Fruit fly (Drosophila melanogaster) whole organism, embryonic: Measurements from ENCODE around the gene Ntf-2.

ENCODE experiments used
- Abd-B ChIP-seq: fragments of 200-800 bp; sonication (Bioruptor generic); optimal IDR thresholded peaks from 2 replicates; lab custom pipeline; 2018; ENCODE audit warnings: missing biosample characterization, mild to moderate bottlenecking, missing genetic modification characterization, moderate library complexity
- Awh ChIP-seq: fragments of 200-800 bp; sonication (Bioruptor generic); IDR thresholded peaks from 2 replicates; pipeline ENCODE4, ENCODE4 v1.3.6; 2022; ENCODE audit warnings: missing biosample characterization, missing genetic modification characterization
- Bdp1 ChIP-seq: fragments of 200-800 bp; sonication (Bioruptor generic); optimal IDR thresholded peaks from 3 replicates; lab custom pipeline; 2016; ENCODE audit warnings: missing biosample characterization, missing genetic modification characterization
- CG11504 ChIP-seq: fragments of 200-800 bp; sonication (Bioruptor generic); optimal IDR thresholded peaks from 3 replicates; lab custom pipeline; 2019; ENCODE audit warnings: missing biosample characterization, mild to moderate bottlenecking, missing genetic modification characterization, moderate library complexity
- CG12071 ChIP-seq: fragments of 200-800 bp; sonication (Bioruptor generic); optimal IDR thresholded peaks from 3 replicates; lab custom pipeline; 2018; ENCODE audit warnings: missing biosample characterization, mild to moderate bottlenecking, missing genetic modification characterization
- CG12391 ChIP-seq: fragments of 200-800 bp; sonication (Bioruptor generic); optimal IDR thresholded peaks from 3 replicates; lab custom pipeline; 2018; ENCODE audit warnings: missing biosample characterization, mild to moderate bottlenecking, missing genetic modification characterization, moderate library complexity
- CG13424 ChIP-seq: fragments of 200-800 bp; sonication (Bioruptor generic); optimal IDR thresholded peaks from 2 replicates; lab custom pipeline; 2019; ENCODE audit warnings: missing biosample characterization, mild to moderate bottlenecking, missing genetic modification characterization, moderate library complexity
- CG13894 ChIP-seq: fragments of 200-800 bp; sonication (Bioruptor generic); optimal IDR thresholded peaks from 3 replicates; lab custom pipeline; 2018; ENCODE audit warnings: missing biosample characterization, mild to moderate bottlenecking, missing genetic modification characterization, moderate library complexity
- CG14050 ChIP-seq: fragments of 200-800 bp; sonication (Bioruptor generic); IDR thresholded peaks from 3 replicates; pipeline ENCODE4 v1.3.6; 2022; ENCODE audit warnings: missing biosample characterization, missing genetic modification characterization
- CG14710 ChIP-seq: fragments of 200-800 bp; sonication (Bioruptor generic); optimal IDR thresholded peaks from 3 replicates; lab custom pipeline; 2019; ENCODE audit warnings: missing biosample characterization, mild to moderate bottlenecking, missing genetic modification characterization, moderate library complexity
- CG14860 ChIP-seq: fragments of 200-800 bp; sonication (Bioruptor generic); IDR thresholded peaks from 3 replicates; pipeline ENCODE4 v1.3.6; 2022; ENCODE audit warnings: missing biosample characterization, missing genetic modification characterization; ENCODE audit not compliant: partially characterized antibody
- CG1602 ChIP-seq: fragments of 200-800 bp; sonication (Bioruptor generic); optimal IDR thresholded peaks from 3 replicates; lab custom pipeline; 2016; ENCODE audit warnings: missing biosample characterization, missing genetic modification characterization
- CG2199 ChIP-seq: fragments of 200-800 bp; sonication (Bioruptor generic); IDR thresholded peaks from 3 replicates; pipeline ENCODE4 v1.3.6; 2022; ENCODE audit warnings: missing biosample characterization, missing genetic modification characterization
- CG2875 ChIP-seq: fragments of 200-800 bp; sonication (Bioruptor generic); optimal IDR thresholded peaks from 2 replicates; lab custom pipeline; 2017; ENCODE audit warnings: missing biosample characterization, mild to moderate bottlenecking, missing genetic modification characterization, missing genetic modification reagents
- CG33213 ChIP-seq: fragments of 200-800 bp; sonication (Bioruptor generic); optimal IDR thresholded peaks from 3 replicates; lab custom pipeline; 2016; ENCODE audit warnings: missing biosample characterization, missing genetic modification characterization
- CG34376 ChIP-seq: fragments of 200-800 bp; sonication (Bioruptor generic); optimal IDR thresholded peaks from 2 replicates; lab custom pipeline; 2018; ENCODE audit warnings: missing biosample characterization, mild to moderate bottlenecking, missing genetic modification characterization
- CG3995 ChIP-seq: fragments of 200-800 bp; sonication (Bioruptor generic); optimal IDR thresholded peaks from 3 replicates; lab custom pipeline; 2016; ENCODE audit warnings: missing biosample characterization, missing genetic modification characterization
- CG6654 ChIP-seq: fragments of 200-800 bp; sonication (Bioruptor generic); optimal IDR thresholded peaks from 2 replicates; lab custom pipeline; 2017; ENCODE audit warnings: missing biosample characterization, mild to moderate bottlenecking, missing genetic modification characterization
- CG6683 ChIP-seq: fragments of 200-800 bp; sonication (Bioruptor generic); optimal IDR thresholded peaks from 2 replicates; lab custom pipeline; 2017; ENCODE audit warnings: missing biosample characterization, mild to moderate bottlenecking, missing genetic modification characterization, missing genetic modification reagents
- CG6765 ChIP-seq: fragments of 200-800 bp; sonication (Bioruptor generic); optimal IDR thresholded peaks from 3 replicates; lab custom pipeline; 2017; ENCODE audit warnings: missing biosample characterization, mild to moderate bottlenecking, missing genetic modification characterization
- Dref ChIP-seq: fragments of 200-800 bp; sonication (Bioruptor generic); IDR thresholded peaks from 2 replicates; pipeline ENCODE4 v1.3.6; 2022; ENCODE audit warnings: missing biosample characterization, missing genetic modification characterization
- Gsc ChIP-seq: fragments of 200-800 bp; sonication (Bioruptor generic); IDR thresholded peaks from 2 replicates; pipeline ENCODE4 v1.3.6; 2022; ENCODE audit warnings: missing biosample characterization, missing genetic modification characterization
- HLHmδ ChIP-seq: fragments of 200-800 bp; sonication (Bioruptor generic); optimal IDR thresholded peaks from 2 replicates; lab custom pipeline; 2018; ENCODE audit warnings: missing biosample characterization, mild to moderate bottlenecking, missing genetic modification characterization, moderate library complexity
- Hr51 ChIP-seq, 2 experiments: fragments of 200-800 bp; sonication (Bioruptor generic); optimal IDR thresholded peaks; 2 replicates in 1 of 2; 3 replicates in 1 of 2; lab custom pipeline; 2016 to 2018; ENCODE audit warnings: missing biosample characterization in 2 of 2, missing genetic modification characterization in 2 of 2, mild to moderate bottlenecking in 1 of 2, moderate library complexity in 1 of 2
- Med ChIP-seq: fragments of 200-800 bp; sonication (Bioruptor generic); peaks from one replicate; lab custom pipeline; 2016; ENCODE audit warnings: missing biosample characterization, missing genetic modification characterization, mild to moderate bottlenecking, inconsistent platforms, moderate library complexity
- Myb ChIP-seq: fragments of 200-800 bp; sonication (Bioruptor generic); optimal IDR thresholded peaks from 2 replicates; lab custom pipeline; 2016; ENCODE audit warnings: missing biosample characterization, missing genetic modification characterization
- Nf-YC ChIP-seq: fragments of 200-800 bp; optimal IDR thresholded peaks from 3 replicates; lab custom pipeline; 2019; ENCODE audit warnings: missing biosample characterization, mild to moderate bottlenecking, missing genetic modification characterization, moderate library complexity
- PHDP ChIP-seq: fragments of 200-800 bp; sonication (Bioruptor generic); optimal IDR thresholded peaks from 3 replicates; lab custom pipeline; 2018; ENCODE audit warnings: missing biosample characterization, mild to moderate bottlenecking, missing genetic modification characterization, moderate library complexity
- Pdp1 ChIP-seq, 2 experiments: fragments of 200-800 bp; sonication (Bioruptor generic); optimal IDR thresholded peaks; 3 replicates each; lab custom pipeline; 2016; ENCODE audit warnings: missing biosample characterization in 2 of 2, missing genetic modification characterization in 2 of 2, mild to moderate bottlenecking in 1 of 2, moderate library complexity in 1 of 2
- Ravus ChIP-seq: fragments of 200-800 bp; sonication (Bioruptor generic); IDR thresholded peaks from 2 replicates; pipeline ENCODE4 v1.3.6; 2022; ENCODE audit warnings: missing biosample characterization, missing genetic modification characterization
- Scr ChIP-seq: fragments of 200-800 bp; sonication (Bioruptor generic); IDR thresholded peaks from 2 replicates; pipeline ENCODE4 v1.3.6; 2022; ENCODE audit warnings: missing biosample characterization, missing genetic modification characterization; ENCODE audit not compliant: partially characterized antibody
- Six4 ChIP-seq: fragments of 200-800 bp; sonication (Bioruptor generic); optimal IDR thresholded peaks from 2 replicates; lab custom pipeline; 2016; ENCODE audit warnings: missing biosample characterization, missing genetic modification characterization
- Spps ChIP-seq: fragments of 200-800 bp; sonication (Bioruptor generic); optimal IDR thresholded peaks from 2 replicates; lab custom pipeline; 2018; ENCODE audit warnings: missing biosample characterization, mild to moderate bottlenecking, missing genetic modification characterization
- Usf ChIP-seq: fragments of 200-800 bp; sonication (Bioruptor generic); optimal IDR thresholded peaks from 2 replicates; lab custom pipeline; 2017; ENCODE audit warnings: missing genotype, missing biosample characterization, missing genetic modification characterization
- bab2 ChIP-seq: fragments of 200-800 bp; sonication (Bioruptor generic); optimal IDR thresholded peaks from 2 replicates; lab custom pipeline; 2016; ENCODE audit warnings: missing biosample characterization, missing genetic modification characterization
- btn ChIP-seq: fragments of 200-800 bp; sonication (Bioruptor generic); optimal IDR thresholded peaks from 2 replicates; lab custom pipeline; 2016; ENCODE audit warnings: missing biosample characterization, missing genetic modification characterization
- crol ChIP-seq: fragments of 200-800 bp; sonication (Bioruptor generic); IDR thresholded peaks from 2 replicates; pipeline ENCODE4 v1.3.6; 2022; ENCODE audit warnings: missing biosample characterization, missing genetic modification characterization
- crp ChIP-seq, 2 experiments: fragments of 200-800 bp; sonication (Bioruptor generic); optimal IDR thresholded peaks; 2 replicates in 1 of 2; 3 replicates in 1 of 2; lab custom pipeline; 2017; ENCODE audit warnings: missing biosample characterization in 2 of 2, missing genetic modification characterization in 2 of 2, mild to moderate bottlenecking in 1 of 2, moderate library complexity in 1 of 2
- disco-r ChIP-seq: fragments of 200-800 bp; sonication (Bioruptor generic); optimal IDR thresholded peaks from 2 replicates; lab custom pipeline; 2016; ENCODE audit warnings: missing biosample characterization, missing genetic modification characterization
- dpn ChIP-seq, 2 experiments: fragments of 200-800 bp; sonication (Bioruptor generic); optimal IDR thresholded peaks; 3 replicates each; lab custom pipeline; 2016; ENCODE audit warnings: missing biosample characterization in 2 of 2, missing genetic modification characterization in 2 of 2
- fd64A ChIP-seq: fragments of 200-800 bp; sonication (Bioruptor generic); optimal IDR thresholded peaks from 3 replicates; lab custom pipeline; 2018; ENCODE audit warnings: missing biosample characterization, mild to moderate bottlenecking, missing genetic modification characterization
- p53 ChIP-seq: fragments of 200-800 bp; sonication (Bioruptor generic); optimal IDR thresholded peaks from 2 replicates; lab custom pipeline; 2016; ENCODE audit warnings: missing biosample characterization, missing genetic modification characterization
- prd ChIP-seq, 3 experiments: fragments of >200 bp in 2 of 3; fragments of 200-800 bp in 1 of 3; sonication (Bioruptor generic) in 1 of 3; optimal IDR thresholded peaks in 2 of 3; IDR thresholded peaks in 1 of 3; 2 replicates in 2 of 3; 3 replicates in 1 of 3; pipeline versions ENCODE4 v1.3.6 to Lab custom; 2017 to 2022; ENCODE audit warnings: missing biosample characterization in 1 of 3, missing genetic modification characterization in 1 of 3
- pzg ChIP-seq: fragments of 200-800 bp; sonication (Bioruptor generic); optimal IDR thresholded peaks from 3 replicates; lab custom pipeline; 2018; ENCODE audit warnings: missing biosample characterization, mild to moderate bottlenecking, missing genetic modification characterization, moderate library complexity
- sens ChIP-seq: fragments of 200-800 bp; sonication (Bioruptor generic); peaks from one replicate; lab custom pipeline; 2016; ENCODE audit warnings: missing biosample characterization, missing genetic modification characterization
- tin ChIP-seq: fragments of 200-800 bp; sonication (Bioruptor generic); optimal IDR thresholded peaks from 3 replicates; lab custom pipeline; 2016; ENCODE audit warnings: missing biosample characterization, missing genetic modification characterization
- tio ChIP-seq: fragments of 200-800 bp; sonication (Bioruptor generic); optimal IDR thresholded peaks from 2 replicates; lab custom pipeline; 2017; ENCODE audit warnings: missing biosample characterization, missing genetic modification characterization, inconsistent platforms
- trem ChIP-seq: fragments of 200-800 bp; optimal IDR thresholded peaks from 3 replicates; lab custom pipeline; 2019; ENCODE audit warnings: missing biosample characterization, mild to moderate bottlenecking, missing genetic modification characterization, moderate library complexity
- wdn ChIP-seq: fragments of 200-800 bp; sonication (Bioruptor generic); IDR thresholded peaks from 2 replicates; pipeline ENCODE4 v1.3.6; 2022; ENCODE audit warnings: missing biosample characterization, missing genetic modification characterization
- yki ChIP-seq: fragments of >200 bp; optimal IDR thresholded peaks from 3 replicates; lab custom pipeline; 2018

The Ntf-2 gene

dm6 chrX:21027929-21028575 lies 7.2 kb upstream of the Ntf-2 start, which contains the start of gene CG1532 (continued):
- TF ChIP-seq Awh (GFP tag; lab: Robert Waterston, UW) = 0 out of 2 replicates have a peak, but pooled peaks have one; percentile 9
- TF ChIP-seq CG2199 = no peak
- no peak for TF ChIP-seq bab2 (GFP tag; lab: Kevin White, UChicago)
- no peak for TF ChIP-seq tin (GFP tag; lab: Kevin White, UChicago)
- TF ChIP-seq CG14710 (tag; lab: Kevin White, UChicago) = peak; percentile 24
- no peak for TF ChIP-seq Myb
- no peak for TF ChIP-seq fd64A (GFP tag; lab: Kevin White, UChicago)
- TF ChIP-seq PHDP = no peak
- no peak for TF ChIP-seq CG14860
- peak; percentile 50 for TF ChIP-seq pzg (GFP tag; lab: Kevin White, UChicago)
- no peak for TF ChIP-seq Spps (tag; lab: Kevin White, UChicago)
- peak; percentile 56 for TF ChIP-seq Scr (GFP tag; lab: Robert Waterston, UW)
- no peak for TF ChIP-seq CG6683 (GFP tag; lab: Kevin White, UChicago)
- TF ChIP-seq Gsc (GFP tag; lab: Robert Waterston, UW) = no peak
- TF ChIP-seq Abd-B (GFP tag; lab: Kevin White, UChicago) = no peak
- no peak for TF ChIP-seq dpn (GFP tag; optimal IDR thresholded peaks at IDR 0.05; lab: Kevin White, UChicago)
- peak; percentile 79 for TF ChIP-seq sens (GFP tag; lab: Kevin White, UChicago)
- peak; percentile 60 for TF ChIP-seq Dref (GFP tag; lab: Robert Waterston, UW)
- no peak for TF ChIP-seq CG13424 (tag; lab: Kevin White, UChicago)
- no peak for TF ChIP-seq Bdp1 (GFP tag; lab: Kevin White, UChicago)
- TF ChIP-seq tio = no peak
- TF ChIP-seq wdn (GFP tag; lab: Robert Waterston, UW) = no peak
- TF ChIP-seq Six4 (GFP tag; lab: Kevin White, UChicago) = peak; percentile 20
- TF ChIP-seq btn = no peak
- TF ChIP-seq CG6765 (GFP tag; lab: Kevin White, UChicago) = no peak
- TF ChIP-seq CG3995 = no peak
- no peak for TF ChIP-seq Usf (GFP tag; lab: Kevin White, UChicago)
- no peak for TF ChIP-seq CG33213 (GFP tag; lab: Kevin White, UChicago)
- no peak for TF ChIP-seq Hr51 (GFP tag; optimal IDR thresholded peaks at IDR 0.05; lab: Kevin White, UChicago)
- no peak for TF ChIP-seq CG11504 (tag; lab: Kevin White, UChicago)
- TF ChIP-seq CG12391 = peak; percentile 5
- peak in 1 of 2 experiments; percentile 8 for TF ChIP-seq Pdp1 (GFP tag; optimal IDR thresholded peaks at IDR 0.05; lab: Kevin White, UChicago)
- no peak for TF ChIP-seq CG6654 (GFP tag; lab: Kevin White, UChicago)
- no peak for TF ChIP-seq prd (optimal IDR thresholded peaks at IDR 0.05; lab: Kevin White, UChicago)
- no peak for TF ChIP-seq prd (GFP tag; IDR thresholded peaks at IDR 0.05; lab: Robert Waterston, UW)
- TF ChIP-seq CG1602 = no peak
- no peak for TF ChIP-seq CG14050 (GFP tag; lab: Robert Waterston, UW)
- no peak for TF ChIP-seq disco-r (GFP tag; lab: Kevin White, UChicago)
- peak; percentile 35 for TF ChIP-seq CG34376 (GFP tag; lab: Kevin White, UChicago)
- no peak for TF ChIP-seq CG13894
- no peak for TF ChIP-seq crol (GFP tag; lab: Robert Waterston, UW)
- no peak for TF ChIP-seq Nf-YC (tag; lab: Kevin White, UChicago)
- TF ChIP-seq CG2875 (GFP tag; lab: Kevin White, UChicago) = no peak
- TF ChIP-seq trem (tag; lab: Kevin White, UChicago) = peak; percentile 24
- no peak for TF ChIP-seq CG12071 (GFP tag; lab: Kevin White, UChicago)
- TF ChIP-seq crp (GFP tag; optimal IDR thresholded peaks at IDR 0.05; lab: Kevin White, UChicago) = no peak
- no peak for TF ChIP-seq yki (lab: Kevin White, UChicago)
- no peak for TF ChIP-seq HLHmδ (GFP tag; lab: Kevin White, UChicago)
- TF ChIP-seq Ravus (GFP tag; lab: Robert Waterston, UW) = no peak
- no peak for TF ChIP-seq p53 (GFP tag; lab: Kevin White, UChicago)
- peak; percentile 83 for TF ChIP-seq Med (GFP tag; lab: Kevin White, UChicago)
